Worm (Caenorhabditis elegans) whole organism, midembryonic: ENCODE results near the gene Y48A6B.8.

Source experiments
- T22C8.4 ChIP-seq: fragments of 200-800 bp; sonication (Bioruptor generic); IDR thresholded peaks from 2 replicates; pipeline ENCODE4 v1.3.6; 2022; ENCODE audit warnings: missing genetic modification characterization, missing compliant biosample characterization
- cog-1 ChIP-seq: sonication (generic microtip); optimal IDR thresholded peaks from 2 replicates; lab custom pipeline; 2016; ENCODE audit warnings: missing genetic modification characterization, missing compliant biosample characterization
- flt-1 ChIP-seq: fragments of 200-800 bp; sonication (Bioruptor generic); IDR thresholded peaks from 2 replicates; pipeline ENCODE4 v1.3.6; 2022; ENCODE audit warnings: missing genetic modification characterization, missing compliant biosample characterization
- med-1 ChIP-seq: sonication (generic microtip); optimal IDR thresholded peaks from 2 replicates; lab custom pipeline; 2017; ENCODE audit warnings: missing genetic modification characterization, mild to moderate bottlenecking, missing compliant biosample characterization, antibody characterized with exemption, missing genetic modification reagents; ENCODE audit not compliant: insufficient read depth
- ref-1 ChIP-seq: fragments of 200-800 bp; sonication (Bioruptor generic); conservative IDR thresholded peaks from 2 replicates; pipeline ENCODE4 v1.3.6; 2022; ENCODE audit warnings: missing genetic modification reagents, missing genetic modification characterization, missing compliant biosample characterization
- tab-1 ChIP-seq: fragments of 200-800 bp; sonication (Bioruptor generic); IDR thresholded peaks from 2 replicates; pipeline ENCODE4 v1.3.6; 2022; ENCODE audit warnings: missing genetic modification characterization, missing compliant biosample characterization
- ztf-23 ChIP-seq: fragments of 200-800 bp; sonication (Bioruptor generic); IDR thresholded peaks from 2 replicates; pipeline ENCODE4 v1.3.6; 2022; ENCODE audit warnings: missing genetic modification reagents, missing genetic modification characterization, missing compliant biosample characterization
- ztf-29 ChIP-seq: fragments of 200-800 bp; sonication (Bioruptor generic); IDR thresholded peaks from 2 replicates; pipeline ENCODE4 v1.3.6; 2022; ENCODE audit warnings: missing genetic modification reagents, missing genetic modification characterization, missing compliant biosample characterization

DNA sequence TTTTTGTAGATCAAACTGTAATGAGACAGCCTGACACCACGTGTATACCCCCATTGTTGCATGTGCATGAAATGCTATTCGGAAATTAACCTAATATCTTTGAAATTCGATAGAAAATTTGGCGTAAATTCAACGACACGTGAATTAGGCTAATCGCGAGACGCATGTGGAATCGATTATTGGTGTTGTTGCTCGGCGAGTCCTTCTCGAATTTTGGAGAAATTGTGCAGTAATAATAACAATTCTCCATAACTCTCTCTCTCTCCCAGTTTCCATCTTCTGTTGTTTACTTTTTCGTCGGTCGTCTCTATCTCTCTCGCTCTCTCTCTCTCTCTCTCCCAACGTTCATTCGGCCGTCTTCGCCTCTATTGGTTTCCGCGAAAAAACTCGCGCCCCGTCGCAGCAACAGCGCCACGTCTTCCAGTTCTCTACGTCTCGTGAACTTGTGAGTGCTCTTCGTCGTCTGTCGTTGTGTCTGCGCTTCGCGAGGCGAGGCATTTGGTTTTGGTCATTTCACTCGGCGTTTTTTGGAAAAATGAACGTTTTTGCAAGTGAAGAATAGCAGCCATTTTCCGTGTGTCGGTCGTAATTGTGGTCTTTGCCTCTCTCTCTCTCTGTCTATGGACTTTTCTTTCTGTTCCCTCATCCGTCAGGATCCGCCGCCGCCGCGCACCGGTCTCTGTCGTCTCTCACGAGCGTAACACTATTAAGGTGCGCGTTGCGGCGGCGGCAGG lies 25.5 kb upstream of the Y48A6B.8 start:
- no peak for TF ChIP-seq flt-1 (GFP tag; lab: Robert Waterston, UW)
- TF ChIP-seq ztf-23 (GFP tag; lab: Robert Waterston, UW) = no peak
- TF ChIP-seq ztf-29 = no peak
- TF ChIP-seq cog-1 (tag; lab: Kevin White, UChicago) = no peak
- no peak for TF ChIP-seq med-1 (GFP tag; lab: Kevin White, UChicago)
- TF ChIP-seq ref-1 = no peak
- TF ChIP-seq T22C8.4 (GFP tag; lab: Robert Waterston, UW) = no peak
- TF ChIP-seq tab-1 (GFP tag; lab: Robert Waterston, UW) = no peak
